Worm (Caenorhabditis elegans) whole organism, L2 larva: ENCODE measurements around the gene trpp-6.

ENCODE experiments used
- F13H6.1 ChIP-seq: sonication (generic microtip); optimal IDR thresholded peaks from 2 replicates; lab custom pipeline; 2016; ENCODE audit warnings: missing genetic modification characterization, missing compliant biosample characterization
- R02D3.7 ChIP-seq: fragments of 150-350 bp; optimal IDR thresholded peaks from 2 replicates; lab custom pipeline; 2014; ENCODE audit warnings: missing biosample characterization, missing genetic modification characterization
- Y55F3AM.14 ChIP-seq: fragments of 200-800 bp; sonication (Bioruptor generic); optimal IDR thresholded peaks from 2 replicates; lab custom pipeline; 2018; ENCODE audit warnings: mild to moderate bottlenecking, missing genetic modification characterization, missing compliant biosample characterization
- ZK546.5 ChIP-seq: sonication (generic microtip); optimal IDR thresholded peaks from 2 replicates; lab custom pipeline; 2017; ENCODE audit warnings: missing biosample characterization, missing genetic modification characterization
- ama-1 ChIP-seq: fragments of 150-350 bp; optimal IDR thresholded peaks from 2 replicates; lab custom pipeline; 2018; ENCODE audit warnings: inconsistent platforms
- blmp-1 ChIP-seq: sonication (generic microtip); optimal IDR thresholded peaks from 2 replicates; lab custom pipeline; 2017; ENCODE audit warnings: missing genetic modification characterization, mild to moderate bottlenecking, missing compliant biosample characterization, antibody characterized with exemption, moderate library complexity; ENCODE audit not compliant: insufficient read depth
- crh-2 ChIP-seq: sonication (generic microtip); optimal IDR thresholded peaks from 2 replicates; lab custom pipeline; 2017; ENCODE audit warnings: missing biosample characterization, missing genetic modification characterization
- dmd-4 ChIP-seq: sonication (generic microtip); optimal IDR thresholded peaks from 2 replicates; lab custom pipeline; 2017; ENCODE audit warnings: missing biosample characterization, missing genetic modification characterization
- egl-27 ChIP-seq: sonication (generic microtip); optimal IDR thresholded peaks from 3 replicates; lab custom pipeline; 2017; ENCODE audit warnings: missing biosample characterization, missing genetic modification reagents, missing genetic modification characterization
- elt-3 ChIP-seq: sonication (generic microtip); optimal IDR thresholded peaks from 2 replicates; lab custom pipeline; 2017; ENCODE audit warnings: missing biosample characterization, missing genetic modification characterization
- fos-1 ChIP-seq: fragments of 150-350 bp; optimal IDR thresholded peaks from 2 replicates; lab custom pipeline; 2014; ENCODE audit warnings: missing biosample characterization, missing genetic modification characterization
- gmeb-1 ChIP-seq: fragments of 150-350 bp; optimal IDR thresholded peaks from 2 replicates; lab custom pipeline; 2014; ENCODE audit warnings: missing biosample characterization, missing genetic modification characterization
- lin-11 ChIP-seq: fragments of 150-350 bp; sonication (generic microtip); optimal IDR thresholded peaks from 2 replicates; lab custom pipeline; 2014; ENCODE audit warnings: missing biosample characterization, missing genetic modification characterization, inconsistent platforms, mixed read lengths
- lin-39 ChIP-seq: fragments of 150-350 bp; optimal IDR thresholded peaks from 2 replicates; lab custom pipeline; 2014; ENCODE audit warnings: missing biosample characterization, missing genetic modification reagents, missing genetic modification characterization
- lsy-2 ChIP-seq, 2 experiments: fragments of 150-350 bp in 1 of 2; sonication (generic microtip) in 1 of 2; optimal IDR thresholded peaks; 2 replicates each; lab custom pipeline; 2014 to 2017; ENCODE audit warnings: missing biosample characterization in 2 of 2, missing genetic modification characterization in 2 of 2
- mbf-1 ChIP-seq: sonication (generic microtip); optimal IDR thresholded peaks from 2 replicates; lab custom pipeline; 2017; ENCODE audit warnings: missing biosample characterization, missing genetic modification characterization
- mdl-1 ChIP-seq, 2 experiments: fragments of 150-350 bp in 1 of 2; sonication (generic microtip) in 1 of 2; optimal IDR thresholded peaks; 2 replicates each; lab custom pipeline; 2017; ENCODE audit warnings: missing biosample characterization in 2 of 2, missing genetic modification characterization in 2 of 2
- nhr-10 ChIP-seq: sonication (generic microtip); optimal IDR thresholded peaks from 2 replicates; lab custom pipeline; 2017; ENCODE audit warnings: missing biosample characterization, missing genetic modification characterization
- nhr-11 ChIP-seq: fragments of 150-350 bp; optimal IDR thresholded peaks from 2 replicates; lab custom pipeline; 2014; ENCODE audit warnings: missing biosample characterization, missing genetic modification characterization
- nhr-12 ChIP-seq: fragments of 150-350 bp; optimal IDR thresholded peaks from 2 replicates; lab custom pipeline; 2014; ENCODE audit warnings: missing biosample characterization, missing genetic modification characterization
- nhr-129 ChIP-seq: fragments of 150-350 bp; optimal IDR thresholded peaks from 2 replicates; lab custom pipeline; 2014; ENCODE audit warnings: missing biosample characterization, missing genetic modification characterization
- nhr-21 ChIP-seq: fragments of 150-350 bp; optimal IDR thresholded peaks from 2 replicates; lab custom pipeline; 2014; ENCODE audit warnings: missing biosample characterization, missing genetic modification characterization
- nhr-237 ChIP-seq: fragments of 150-350 bp; optimal IDR thresholded peaks from 2 replicates; lab custom pipeline; 2014; ENCODE audit warnings: missing biosample characterization, missing genetic modification characterization
- nhr-25 ChIP-seq: fragments of 150-350 bp; sonication (generic microtip); optimal IDR thresholded peaks from 3 replicates; lab custom pipeline; 2014; ENCODE audit warnings: missing biosample characterization, missing genetic modification characterization
- nhr-6 ChIP-seq: fragments of 150-350 bp; optimal IDR thresholded peaks from 2 replicates; lab custom pipeline; 2014; ENCODE audit warnings: missing biosample characterization, missing genetic modification characterization
- nhr-77 ChIP-seq: fragments of 150-350 bp; optimal IDR thresholded peaks from 2 replicates; lab custom pipeline; 2014; ENCODE audit warnings: missing biosample characterization, missing genetic modification characterization
- peb-1 ChIP-seq: fragments of 150-350 bp; optimal IDR thresholded peaks from 2 replicates; lab custom pipeline; 2014; ENCODE audit warnings: missing biosample characterization, missing genetic modification characterization
- sem-4 ChIP-seq: fragments of 150-350 bp; optimal IDR thresholded peaks from 2 replicates; lab custom pipeline; 2014; ENCODE audit warnings: missing biosample characterization, missing genetic modification reagents, missing genetic modification characterization
- skn-1 ChIP-seq: sonication (generic microtip); optimal IDR thresholded peaks from 2 replicates; lab custom pipeline; 2017; ENCODE audit warnings: missing biosample characterization, missing genetic modification characterization
- sma-9 ChIP-seq, 2 experiments: fragments of 150-350 bp in 1 of 2; sonication (generic microtip) in 1 of 2; optimal IDR thresholded peaks; 2 replicates each; lab custom pipeline; 2014 to 2016; ENCODE audit warnings: missing genetic modification characterization in 2 of 2, mild to moderate bottlenecking in 1 of 2, missing biosample characterization in 1 of 2, missing compliant biosample characterization in 1 of 2, missing genetic modification reagents in 1 of 2, moderate library complexity in 1 of 2
- snpc-4 ChIP-seq: fragments of 150-350 bp; optimal IDR thresholded peaks from 2 replicates; lab custom pipeline; 2014; ENCODE audit warnings: missing biosample characterization, missing genetic modification characterization
- unc-39 ChIP-seq: fragments of 150-350 bp; optimal IDR thresholded peaks from 2 replicates; lab custom pipeline; 2014; ENCODE audit warnings: missing biosample characterization, missing genetic modification characterization
- unc-55 ChIP-seq: fragments of 150-350 bp; sonication (generic microtip); optimal IDR thresholded peaks from 3 replicates; lab custom pipeline; 2014; ENCODE audit warnings: missing biosample characterization, missing genetic modification reagents, missing genetic modification characterization
- unc-62 ChIP-seq: fragments of 150-350 bp; optimal IDR thresholded peaks from 2 replicates; lab custom pipeline; 2014; ENCODE audit warnings: missing biosample characterization, missing genetic modification reagents, missing genetic modification characterization
- ztf-1 ChIP-seq: fragments of 200-800 bp; sonication (Bioruptor generic); conservative IDR thresholded peaks from 2 replicates; pipeline ENCODE4 v1.3.6; 2022; ENCODE audit warnings: missing genetic modification characterization, missing compliant biosample characterization
- ztf-11 ChIP-seq: sonication (generic microtip); optimal IDR thresholded peaks from 2 replicates; lab custom pipeline; 2017; ENCODE audit warnings: missing biosample characterization, missing genetic modification characterization
- ztf-4 ChIP-seq: fragments of 150-350 bp; optimal IDR thresholded peaks from 2 replicates; lab custom pipeline; 2014; ENCODE audit warnings: missing biosample characterization, missing genetic modification characterization

trpp-6 gene

ce11 chrV:10003315-10003969 lies 11.7 kb downstream of the trpp-6 start (continued):
- TF ChIP-seq peb-1 (tag; lab: Kevin White, UChicago) = no peak
- no peak for TF ChIP-seq fos-1 (tag; lab: Kevin White, UChicago)
- no peak for TF ChIP-seq ztf-11 (tag; lab: Kevin White, UChicago)
- TF ChIP-seq nhr-10 (tag; lab: Kevin White, UChicago) = no peak
- no peak for TF ChIP-seq gmeb-1
- TF ChIP-seq F13H6.1 (tag; lab: Kevin White, UChicago) = no peak
- no peak for TF ChIP-seq ZK546.5 (tag; lab: Kevin White, UChicago)
- no peak for TF ChIP-seq unc-62 (GFP tag; lab: Kevin White, UChicago)
- TF ChIP-seq nhr-237 (tag; lab: Kevin White, UChicago) = no peak
- TF ChIP-seq ama-1 = no peak
- no peak for TF ChIP-seq nhr-77 (tag; lab: Kevin White, UChicago)
- TF ChIP-seq sem-4 = peak; percentile 69
- TF ChIP-seq Y55F3AM.14 (GFP tag; lab: Kevin White, UChicago) = no peak
- peak; percentile 52 for TF ChIP-seq sma-9 (GFP tag; optimal IDR thresholded peaks at IDR 0.05; lab: Kevin White, UChicago)
- TF ChIP-seq sma-9 (tag; optimal IDR thresholded peaks at IDR 0.05; lab: Kevin White, UChicago) = no peak
- no peak for TF ChIP-seq skn-1
- no peak for TF ChIP-seq egl-27 (tag; lab: Kevin White, UChicago)
- peak; percentile 29 for TF ChIP-seq nhr-11
- TF ChIP-seq nhr-21 (tag; lab: Kevin White, UChicago) = peak; percentile 1
- no peak for TF ChIP-seq ztf-4 (tag; lab: Kevin White, UChicago)
- TF ChIP-seq blmp-1 (tag; lab: Kevin White, UChicago) = no peak
- no peak for TF ChIP-seq elt-3
- TF ChIP-seq mbf-1 (tag; lab: Kevin White, UChicago) = no peak
- TF ChIP-seq lin-11 = no peak
- peak; percentile 61 for TF ChIP-seq crh-2 (tag; lab: Kevin White, UChicago)

- peak; percentile 6 for TF ChIP-seq crh-2 (tag; lab: Kevin White, UChicago)
- peak; percentile 61 for TF ChIP-seq blmp-1 (tag; lab: Kevin White, UChicago)
These were observed 12.5 kb downstream of the trpp-6 start, which contains the start of gene uda-1 for ce11 chrV:10004048-10004761. Gene uda-1, plus strand, starts transcription at chrV:10004755.

- TF ChIP-seq nhr-129 = peak; percentile 10
- no peak for TF ChIP-seq unc-55 (GFP tag; lab: Kevin White, UChicago)
These were observed 14.7 kb downstream of the trpp-6 start for ce11 chrV:10006374-10006773.

ce11 chrV:10007484-10007883 lies 15.8 kb downstream of the trpp-6 start:
- TF ChIP-seq nhr-21 (tag; lab: Kevin White, UChicago) = no peak
- TF ChIP-seq nhr-6 = no peak
- no peak for TF ChIP-seq nhr-237 (tag; lab: Kevin White, UChicago)
- no peak for TF ChIP-seq nhr-25 (tag; lab: Kevin White, UChicago)
- no peak for TF ChIP-seq lsy-2 (tag; optimal IDR thresholded peaks at IDR 0.05; lab: Kevin White, UChicago)
- TF ChIP-seq R02D3.7 (tag; lab: Kevin White, UChicago) = no peak
- no peak for TF ChIP-seq unc-39 (tag; lab: Kevin White, UChicago)
- TF ChIP-seq ama-1 = no peak
- no peak for TF ChIP-seq sem-4
- TF ChIP-seq ztf-1 = no peak
- TF ChIP-seq unc-62 (GFP tag; lab: Kevin White, UChicago) = no peak
- TF ChIP-seq dmd-4 (tag; lab: Kevin White, UChicago) = no peak
- no peak for TF ChIP-seq sma-9 (GFP tag; optimal IDR thresholded peaks at IDR 0.05; lab: Kevin White, UChicago)
- no peak for TF ChIP-seq sma-9 (tag; optimal IDR thresholded peaks at IDR 0.05; lab: Kevin White, UChicago)

- TF ChIP-seq nhr-25 (tag; lab: Kevin White, UChicago) (no peak), gmeb-1 (no peak), lsy-2 (tag; optimal IDR thresholded peaks at IDR 0.05; lab: Kevin White, UChicago) (no peak), ztf-11 (tag; lab: Kevin White, UChicago) (no peak), F13H6.1 (tag; lab: Kevin White, UChicago) (no peak), nhr-12 (tag; lab: Kevin White, UChicago) (no peak), mdl-1 (tag; optimal IDR thresholded peaks at IDR 0.05; lab: Kevin White, UChicago) (no peak), dmd-4 (tag; lab: Kevin White, UChicago) (no peak), lin-39 (tag; lab: Kevin White, UChicago) (no peak), fos-1 (tag; lab: Kevin White, UChicago) (no peak), unc-62 (GFP tag; lab: Kevin White, UChicago) (no peak), ztf-4 (tag; lab: Kevin White, UChicago) (no peak), sma-9 (GFP tag; optimal IDR thresholded peaks at IDR 0.05; lab: Kevin White, UChicago) (no peak), sma-9 (tag; optimal IDR thresholded peaks at IDR 0.05; lab: Kevin White, UChicago) (no peak), snpc-4 (tag; lab: Kevin White, UChicago) (no peak)
These were observed 19.9 kb downstream of the trpp-6 start, which contains the start of gene lea-1 for ce11 chrV:10011623-10012022. Gene lea-1, plus strand, starts transcription at chrV:10011923.
